Fruit fly (Drosophila melanogaster) whole organism, embryonic: ENCODE measurements around the gene CG6749.

Source experiments
- Abd-B ChIP-seq: fragments of 200-800 bp; sonication (Bioruptor generic); optimal IDR thresholded peaks from 2 replicates; lab custom pipeline; 2018; ENCODE audit warnings: missing biosample characterization, mild to moderate bottlenecking, missing genetic modification characterization, moderate library complexity
- BtbVII ChIP-seq: fragments of 200-800 bp; sonication (Bioruptor generic); optimal IDR thresholded peaks from 3 replicates; lab custom pipeline; 2017; ENCODE audit warnings: missing biosample characterization, mild to moderate bottlenecking, missing genetic modification characterization
- CG10147 ChIP-seq: fragments of 200-800 bp; sonication (Bioruptor generic); optimal IDR thresholded peaks from 2 replicates; lab custom pipeline; 2019; ENCODE audit warnings: missing biosample characterization, mild to moderate bottlenecking, missing genetic modification characterization, moderate library complexity
- CG10959 ChIP-seq: fragments of 200-800 bp; sonication (Bioruptor generic); IDR thresholded peaks from 2 replicates; pipeline ENCODE4 v1.3.6; 2022; ENCODE audit warnings: missing biosample characterization, missing genetic modification characterization
- CG11085 ChIP-seq: fragments of 200-800 bp; sonication (Bioruptor generic); IDR thresholded peaks from 2 replicates; pipeline ENCODE4 v1.3.6; 2022; ENCODE audit warnings: missing biosample characterization, missing genetic modification characterization
- CG12219 ChIP-seq: fragments of 200-800 bp; sonication (Bioruptor generic); optimal IDR thresholded peaks from 3 replicates; lab custom pipeline; 2018; ENCODE audit warnings: missing biosample characterization, mild to moderate bottlenecking, missing genetic modification characterization
- CG15269 ChIP-seq: fragments of 200-800 bp; sonication (Bioruptor generic); optimal IDR thresholded peaks from 2 replicates; lab custom pipeline; 2018; ENCODE audit warnings: missing biosample characterization, mild to moderate bottlenecking, missing genetic modification characterization, moderate library complexity
- CG1792 ChIP-seq: fragments of 200-800 bp; sonication (Bioruptor generic); optimal IDR thresholded peaks from 2 replicates; lab custom pipeline; 2016; ENCODE audit warnings: missing biosample characterization, missing genetic modification characterization
- CG2889 ChIP-seq: fragments of 200-800 bp; sonication (Bioruptor generic); IDR thresholded peaks from 3 replicates; pipeline ENCODE4 v1.3.6; 2022; ENCODE audit warnings: missing biosample characterization, missing genetic modification characterization
- CG30020 ChIP-seq: fragments of 200-800 bp; optimal IDR thresholded peaks from 2 replicates; lab custom pipeline; 2019; ENCODE audit warnings: missing biosample characterization, mild to moderate bottlenecking, missing genetic modification characterization, moderate library complexity
- CG32772 ChIP-seq: fragments of 200-800 bp; sonication (Bioruptor generic); IDR thresholded peaks from 2 replicates; pipeline ENCODE4 v1.3.6; 2022; ENCODE audit warnings: missing biosample characterization, missing genetic modification characterization
- CG3838 ChIP-seq: fragments of 200-800 bp; sonication (Bioruptor generic); optimal IDR thresholded peaks from 3 replicates; lab custom pipeline; 2016; ENCODE audit warnings: missing biosample characterization, missing genetic modification characterization
- CG4424 ChIP-seq: fragments of 200-800 bp; sonication (Bioruptor generic); optimal IDR thresholded peaks from 3 replicates; lab custom pipeline; 2016; ENCODE audit warnings: missing biosample characterization, missing genetic modification characterization
- CG5180 ChIP-seq: fragments of 200-800 bp; sonication (Bioruptor generic); optimal IDR thresholded peaks from 3 replicates; lab custom pipeline; 2017; ENCODE audit warnings: missing biosample characterization, missing genetic modification characterization, mild to moderate bottlenecking, moderate library complexity, missing genetic modification reagents
- D ChIP-seq, 2 experiments: fragments of 200-800 bp in 1 of 2; fragments of >200 bp in 1 of 2; sonication (Bioruptor generic) in 1 of 2; optimal IDR thresholded peaks; 2 replicates in 1 of 2; 3 replicates in 1 of 2; lab custom pipeline; 2017; ENCODE audit warnings: mild to moderate bottlenecking in 1 of 2, missing biosample characterization in 1 of 2, missing genetic modification characterization in 1 of 2, missing genetic modification reagents in 1 of 2
- Dll ChIP-seq: fragments of 200-800 bp; sonication (Bioruptor generic); IDR thresholded peaks from 4 replicates; pipeline ENCODE4 v1.3.6; 2022; ENCODE audit warnings: missing biosample characterization, missing genetic modification characterization; ENCODE audit not compliant: partially characterized antibody
- Dref ChIP-seq: fragments of 200-800 bp; sonication (Bioruptor generic); IDR thresholded peaks from 2 replicates; pipeline ENCODE4 v1.3.6; 2022; ENCODE audit warnings: missing biosample characterization, missing genetic modification characterization
- E2f2 ChIP-seq: fragments of 200-800 bp; sonication (Bioruptor generic); IDR thresholded peaks from 2 replicates; pipeline ENCODE4 v1.3.6; 2022; ENCODE audit warnings: missing biosample characterization, missing genetic modification characterization
- Fer2 ChIP-seq: fragments of 200-800 bp; sonication (Bioruptor generic); optimal IDR thresholded peaks from 2 replicates; lab custom pipeline; 2018; ENCODE audit warnings: missing biosample characterization, mild to moderate bottlenecking, missing genetic modification characterization, moderate library complexity
- GATAe ChIP-seq: fragments of 200-800 bp; sonication (Bioruptor generic); conservative IDR thresholded peaks from 2 replicates; pipeline ENCODE4 v1.3.6; 2022; ENCODE audit warnings: missing biosample characterization, missing genetic modification characterization
- H2.0 ChIP-seq: fragments of 200-800 bp; sonication (Bioruptor generic); IDR thresholded peaks from 2 replicates; pipeline ENCODE4 v1.3.6; 2022; ENCODE audit warnings: missing biosample characterization, missing genetic modification characterization
- Hr39 ChIP-seq: fragments of >200 bp; optimal IDR thresholded peaks from 2 replicates; lab custom pipeline; 2017
- Hr78 ChIP-seq, 2 experiments: fragments of 200-800 bp in 1 of 2; fragments of >200 bp in 1 of 2; sonication (Bioruptor generic) in 1 of 2; optimal IDR thresholded peaks; 2 replicates each; lab custom pipeline; 2017 to 2019; ENCODE audit warnings: missing biosample characterization in 2 of 2, missing genetic modification characterization in 2 of 2, mild to moderate bottlenecking in 1 of 2, moderate library complexity in 1 of 2
- Lhr ChIP-seq: fragments of 200-800 bp; sonication (Bioruptor generic); optimal IDR thresholded peaks from 3 replicates; lab custom pipeline; 2017; ENCODE audit warnings: mild to moderate bottlenecking, missing biosample characterization, missing genetic modification reagents, missing genetic modification characterization
- NC2β ChIP-seq: fragments of 200-800 bp; sonication (Bioruptor generic); optimal IDR thresholded peaks from 2 replicates; lab custom pipeline; 2016; ENCODE audit warnings: missing biosample characterization, missing genetic modification characterization
- Spps ChIP-seq: fragments of 200-800 bp; sonication (Bioruptor generic); optimal IDR thresholded peaks from 2 replicates; lab custom pipeline; 2018; ENCODE audit warnings: missing biosample characterization, mild to moderate bottlenecking, missing genetic modification characterization
- Sry-β ChIP-seq: fragments of 200-800 bp; sonication (Bioruptor generic); optimal IDR thresholded peaks from 2 replicates; lab custom pipeline; 2018; ENCODE audit warnings: missing biosample characterization, mild to moderate bottlenecking, missing genetic modification characterization, moderate library complexity
- Sry-δ ChIP-seq: fragments of 200-800 bp; sonication (Bioruptor generic); optimal IDR thresholded peaks from 2 replicates; lab custom pipeline; 2016; ENCODE audit warnings: missing biosample characterization, missing genetic modification characterization
- Trl ChIP-seq, 3 experiments: fragments of >200 bp in 2 of 3; fragments of 200-800 bp in 1 of 3; sonication (Bioruptor generic) in 1 of 3; optimal IDR thresholded peaks; 2 replicates in 1 of 3; 3 replicates in 2 of 3; lab custom pipeline; 2016 to 2017; ENCODE audit warnings: missing biosample characterization in 1 of 3, missing genetic modification characterization in 1 of 3
- ab ChIP-seq: fragments of 200-800 bp; sonication (Bioruptor generic); optimal IDR thresholded peaks from 2 replicates; lab custom pipeline; 2016; ENCODE audit warnings: missing biosample characterization, missing genetic modification characterization
- chif ChIP-seq, 2 experiments: fragments of 200-800 bp; sonication (Bioruptor generic); optimal IDR thresholded peaks; 3 replicates each; lab custom pipeline; 2016; ENCODE audit warnings: missing biosample characterization in 2 of 2, missing genetic modification characterization in 2 of 2
- crc ChIP-seq: fragments of 200-800 bp; sonication (Bioruptor generic); optimal IDR thresholded peaks from 2 replicates; lab custom pipeline; 2016; ENCODE audit warnings: missing biosample characterization, missing genetic modification characterization
- croc ChIP-seq: fragments of 200-800 bp; sonication (Bioruptor generic); conservative IDR thresholded peaks from 3 replicates; pipeline ENCODE4 v1.3.6; 2022; ENCODE audit warnings: missing biosample characterization, missing genetic modification characterization
- dmrt99B ChIP-seq: fragments of 200-800 bp; sonication (Bioruptor generic); optimal IDR thresholded peaks from 2 replicates; lab custom pipeline; 2018; ENCODE audit warnings: missing biosample characterization, mild to moderate bottlenecking, missing genetic modification characterization, moderate library complexity
- emc ChIP-seq: fragments of 200-800 bp; sonication (Bioruptor generic); optimal IDR thresholded peaks from 2 replicates; lab custom pipeline; 2016; ENCODE audit warnings: missing biosample characterization, missing genetic modification characterization
- fd96Cb ChIP-seq: fragments of 200-800 bp; sonication (Bioruptor generic); optimal IDR thresholded peaks from 2 replicates; lab custom pipeline; 2018; ENCODE audit warnings: missing biosample characterization, mild to moderate bottlenecking, missing genetic modification characterization, moderate library complexity
- ind ChIP-seq: fragments of 200-800 bp; sonication (Bioruptor generic); optimal IDR thresholded peaks from 3 replicates; lab custom pipeline; 2016; ENCODE audit warnings: missing biosample characterization, missing genetic modification characterization
- lov ChIP-seq, 2 experiments: fragments of 200-800 bp in 1 of 2; fragments of >200 bp in 1 of 2; sonication (Bioruptor generic) in 1 of 2; IDR thresholded peaks in 1 of 2; optimal IDR thresholded peaks in 1 of 2; 2 replicates in 1 of 2; 3 replicates in 1 of 2; pipeline versions ENCODE4 v1.3.6 to Lab custom; 2017 to 2022; ENCODE audit warnings: missing biosample characterization in 1 of 2, missing genetic modification characterization in 1 of 2
- nerfin-1 ChIP-seq: fragments of 200-800 bp; sonication (Bioruptor generic); optimal IDR thresholded peaks from 3 replicates; lab custom pipeline; 2019; ENCODE audit warnings: missing biosample characterization, mild to moderate bottlenecking, missing genetic modification characterization, moderate library complexity
- onecut ChIP-seq: fragments of 200-800 bp; sonication (Bioruptor generic); IDR thresholded peaks from 2 replicates; pipeline ENCODE4 v1.3.6; 2022; ENCODE audit warnings: missing biosample characterization, missing genetic modification characterization
- pita ChIP-seq: fragments of 200-800 bp; sonication (Bioruptor generic); optimal IDR thresholded peaks from 2 replicates; lab custom pipeline; 2017; ENCODE audit warnings: missing biosample characterization, mild to moderate bottlenecking, missing genetic modification characterization
- prd ChIP-seq, 3 experiments: fragments of >200 bp in 2 of 3; fragments of 200-800 bp in 1 of 3; sonication (Bioruptor generic) in 1 of 3; optimal IDR thresholded peaks in 2 of 3; IDR thresholded peaks in 1 of 3; 2 replicates in 2 of 3; 3 replicates in 1 of 3; pipeline versions ENCODE4 v1.3.6 to Lab custom; 2017 to 2022; ENCODE audit warnings: missing biosample characterization in 1 of 3, missing genetic modification characterization in 1 of 3
- psq ChIP-seq: fragments of 200-800 bp; sonication (Bioruptor generic); optimal IDR thresholded peaks from 2 replicates; lab custom pipeline; 2017; ENCODE audit warnings: missing biosample characterization, missing genetic modification characterization
- ranshi ChIP-seq: fragments of 200-800 bp; sonication (Bioruptor generic); IDR thresholded peaks from 2 replicates; pipeline ENCODE4 v1.3.6; 2022; ENCODE audit warnings: missing biosample characterization, missing genetic modification characterization
- sima ChIP-seq: fragments of 200-800 bp; sonication (Bioruptor generic); optimal IDR thresholded peaks from 2 replicates; lab custom pipeline; 2016; ENCODE audit warnings: missing biosample characterization, missing genetic modification characterization
- sqz ChIP-seq: fragments of 200-800 bp; sonication (Bioruptor generic); optimal IDR thresholded peaks from 3 replicates; lab custom pipeline; 2018; ENCODE audit warnings: missing biosample characterization, mild to moderate bottlenecking, missing genetic modification characterization
- toy ChIP-seq: fragments of 200-800 bp; sonication (Bioruptor generic); IDR thresholded peaks from 2 replicates; pipeline ENCODE4 v1.3.6; 2022; ENCODE audit warnings: missing biosample characterization, missing genetic modification characterization
- trh ChIP-seq: fragments of 200-800 bp; sonication (Bioruptor generic); optimal IDR thresholded peaks from 2 replicates; lab custom pipeline; 2016; ENCODE audit warnings: missing biosample characterization, missing genetic modification characterization

Gene CG6749

DNA sequence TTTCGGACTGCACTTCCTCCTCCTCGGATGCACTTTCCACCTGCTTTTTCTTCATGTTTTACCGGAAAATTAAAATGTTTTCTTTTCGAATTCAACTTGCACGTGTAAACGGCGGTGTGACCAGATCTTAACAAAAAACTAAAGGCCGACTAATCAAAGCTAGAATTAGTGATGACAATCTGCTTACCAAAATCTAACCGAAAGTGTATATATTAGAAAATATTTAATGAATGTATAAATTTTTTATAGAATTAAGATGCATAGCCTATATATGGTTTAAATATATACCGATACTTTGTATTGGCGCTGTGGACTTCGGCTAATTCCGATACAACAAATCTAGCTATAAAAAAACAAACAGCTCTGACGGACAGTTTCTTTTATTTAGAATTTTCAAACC lies 14.7 kb downstream of the CG6749 start, which contains the start of the genes CG18178 and CG14174 (continued):
- peak; percentile 80 for TF ChIP-seq CG10147 (GFP tag; lab: Kevin White, UChicago)
- TF ChIP-seq CG30020 (tag; lab: Kevin White, UChicago), result peak; percentile 72
- TF ChIP-seq D (optimal IDR thresholded peaks at IDR 0.05; lab: Kevin White, UChicago), result no peak
- TF ChIP-seq D (GFP tag; optimal IDR thresholded peaks at IDR 0.05; lab: Kevin White, UChicago), result peak; percentile 16
- TF ChIP-seq CG11085 (GFP tag; lab: Robert Waterston, UW), result no peak; the same call in 1 of the 2 replicates
- TF ChIP-seq CG32772 (GFP tag; lab: Robert Waterston, UW), result no peak
- no peak for TF ChIP-seq pita
- TF ChIP-seq Fer2 (tag; lab: Kevin White, UChicago), result peak; percentile 63
- TF ChIP-seq crc (GFP tag; lab: Kevin White, UChicago), result no peak
- TF ChIP-seq GATAe, result 0 out of 2 replicates have a peak, but pooled peaks have one; percentile 22
- peak; percentile 75 for TF ChIP-seq CG15269 (tag; lab: Kevin White, UChicago)
- peak; percentile 31; the same call in 1 of the 2 replicates for TF ChIP-seq onecut (GFP tag; lab: Robert Waterston, UW)
- peak; percentile 33; the same call in 1 of the 2 replicates for TF ChIP-seq H2.0 (GFP tag; lab: Robert Waterston, UW)
- no peak; the same call in 1 of the 2 replicates for TF ChIP-seq Dref (GFP tag; lab: Robert Waterston, UW)
- TF ChIP-seq Lhr (GFP tag; lab: Kevin White, UChicago), result peak; percentile 13
- no peak for TF ChIP-seq emc (GFP tag; lab: Kevin White, UChicago)
- TF ChIP-seq CG5180 (GFP tag; lab: Kevin White, UChicago), result no peak
- no peak for TF ChIP-seq lov (optimal IDR thresholded peaks at IDR 0.05; lab: Kevin White, UChicago)
- no peak for TF ChIP-seq lov (GFP tag; IDR thresholded peaks at IDR 0.05; lab: Robert Waterston, UW)
- peak; percentile 33 for TF ChIP-seq Sry-δ (GFP tag; lab: Kevin White, UChicago)
- no peak for TF ChIP-seq CG1792 (GFP tag; lab: Kevin White, UChicago)
- TF ChIP-seq chif (GFP tag; optimal IDR thresholded peaks at IDR 0.05; lab: Kevin White, UChicago), result no peak
- TF ChIP-seq prd (optimal IDR thresholded peaks at IDR 0.05; lab: Kevin White, UChicago), result no peak
- TF ChIP-seq prd (GFP tag; IDR thresholded peaks at IDR 0.05; lab: Robert Waterston, UW), result peak; percentile 59; the same call in 1 of the 3 replicates
- TF ChIP-seq toy (GFP tag; lab: Robert Waterston, UW), result no peak
- TF ChIP-seq sqz (GFP tag; lab: Kevin White, UChicago), result no peak
- TF ChIP-seq nerfin-1 (tag; lab: Kevin White, UChicago), result peak; percentile 74
- TF ChIP-seq Dll (GFP tag; lab: Robert Waterston, UW), result peak; percentile 66
- peak; percentile 12 for TF ChIP-seq psq (GFP tag; lab: Kevin White, UChicago)
- TF ChIP-seq CG2889, result 0 out of 3 replicates have a peak, but pooled peaks have one; percentile 24
- TF ChIP-seq ranshi, result peak; percentile 50; the same call in 1 of the 2 replicates
- TF ChIP-seq Trl (optimal IDR thresholded peaks at IDR 0.05; lab: Kevin White, UChicago), result no peak
- no peak for TF ChIP-seq Trl (GFP tag; optimal IDR thresholded peaks at IDR 0.05; lab: Kevin White, UChicago)
- no peak for TF ChIP-seq CG10959 (GFP tag; lab: Robert Waterston, UW)
- TF ChIP-seq CG4424 (GFP tag; lab: Kevin White, UChicago), result peak; percentile 74
- peak; percentile 26 for TF ChIP-seq CG12219
- no peak for TF ChIP-seq Hr78 (GFP tag; optimal IDR thresholded peaks at IDR 0.05; lab: Kevin White, UChicago)
- peak; percentile 37 for TF ChIP-seq Spps (tag; lab: Kevin White, UChicago)
- TF ChIP-seq E2f2 (GFP tag; lab: Robert Waterston, UW), result peak; percentile 56
- TF ChIP-seq CG3838, result no peak
- no peak for TF ChIP-seq Hr39 (lab: Kevin White, UChicago)
- no peak for TF ChIP-seq trh (GFP tag; lab: Kevin White, UChicago)
- no peak for TF ChIP-seq dmrt99B (tag; lab: Kevin White, UChicago)
- TF ChIP-seq BtbVII (GFP tag; lab: Kevin White, UChicago), result peak; percentile 55
- peak; percentile 67 for TF ChIP-seq Abd-B (GFP tag; lab: Kevin White, UChicago)
- TF ChIP-seq ab (GFP tag; lab: Kevin White, UChicago), result no peak
- TF ChIP-seq ind (GFP tag; lab: Kevin White, UChicago), result peak; percentile 80
- peak; percentile 96 for TF ChIP-seq Sry-β (GFP tag; lab: Kevin White, UChicago)
- peak; percentile 59; the same call in 2 of the 3 replicates for TF ChIP-seq croc (GFP tag; lab: Robert Waterston, UW)
- no peak for TF ChIP-seq NC2β (GFP tag; lab: Kevin White, UChicago)
- no peak for TF ChIP-seq sima (GFP tag; lab: Kevin White, UChicago)
- TF ChIP-seq fd96Cb (tag; lab: Kevin White, UChicago), result peak; percentile 63
